Worm (Caenorhabditis elegans) whole organism, L3 larva: ENCODE measurements around the gene ZK863.8.
A peak's percentile ranks its signal among the peaks of the same experiment; 100 is the strongest.

Source experiments
- ZK546.5 ChIP-seq: sonication (generic microtip); optimal IDR thresholded peaks from 2 replicates; lab custom pipeline; 2017; ENCODE audit warnings: missing biosample characterization, missing genetic modification characterization
- aly-2 ChIP-seq: fragments of 150-350 bp; optimal IDR thresholded peaks from 2 replicates; lab custom pipeline; 2014; ENCODE audit warnings: missing biosample characterization, missing genetic modification characterization
- ama-1 ChIP-seq: fragments of 150-350 bp; optimal IDR thresholded peaks from 2 replicates; lab custom pipeline; 2018
- ceh-16 ChIP-seq: sonication (generic microtip); optimal IDR thresholded peaks from 2 replicates; lab custom pipeline; 2017; ENCODE audit warnings: missing biosample characterization, missing genetic modification characterization
- ceh-28 ChIP-seq: fragments of 150-350 bp; optimal IDR thresholded peaks from 2 replicates; lab custom pipeline; 2014; ENCODE audit warnings: missing biosample characterization, missing genetic modification reagents, missing genetic modification characterization
- ceh-82 ChIP-seq: fragments of 150-350 bp; optimal IDR thresholded peaks from 2 replicates; lab custom pipeline; 2014; ENCODE audit warnings: missing biosample characterization, missing genetic modification characterization
- ceh-9 ChIP-seq: sonication (generic microtip); optimal IDR thresholded peaks from 2 replicates; lab custom pipeline; 2018; ENCODE audit warnings: missing biosample characterization, missing genetic modification characterization
- daf-12 ChIP-seq: fragments of 150-350 bp; optimal IDR thresholded peaks from 2 replicates; lab custom pipeline; 2014; ENCODE audit warnings: missing biosample characterization, missing genetic modification reagents, missing genetic modification characterization
- egl-27 ChIP-seq: sonication (generic microtip); optimal IDR thresholded peaks from 4 replicates; lab custom pipeline; 2017; ENCODE audit warnings: missing biosample characterization, missing genetic modification reagents, missing genetic modification characterization
- egl-5 ChIP-seq: fragments of 150-350 bp; optimal IDR thresholded peaks from 2 replicates; lab custom pipeline; 2017; ENCODE audit warnings: missing biosample characterization, missing genetic modification reagents, missing genetic modification characterization, inconsistent platforms
- elt-1 ChIP-seq: fragments of 150-350 bp; optimal IDR thresholded peaks from 2 replicates; lab custom pipeline; 2014; ENCODE audit warnings: missing biosample characterization, missing genetic modification characterization
- elt-2 ChIP-seq: sonication (generic microtip); optimal IDR thresholded peaks from 2 replicates; lab custom pipeline; 2016; ENCODE audit warnings: missing genetic modification reagents, mild to moderate bottlenecking, missing genetic modification characterization, missing compliant biosample characterization
- elt-3 ChIP-seq, 3 experiments: fragments of 150-350 bp in 1 of 3; sonication (generic microtip) in 2 of 3; optimal IDR thresholded peaks; 2 replicates in 2 of 3; 4 replicates in 1 of 3; lab custom pipeline; 2014 to 2017; ENCODE audit warnings: missing biosample characterization in 3 of 3, missing genetic modification characterization in 3 of 3
- fkh-10 ChIP-seq: sonication (generic microtip); optimal IDR thresholded peaks from 2 replicates; lab custom pipeline; 2017; ENCODE audit warnings: missing biosample characterization, missing genetic modification reagents, missing genetic modification characterization
- fkh-2 ChIP-seq: fragments of 150-350 bp; optimal IDR thresholded peaks from 2 replicates; lab custom pipeline; 2014; ENCODE audit warnings: missing biosample characterization, missing genetic modification reagents, missing genetic modification characterization
- fos-1 ChIP-seq: fragments of 150-350 bp; optimal IDR thresholded peaks from 2 replicates; lab custom pipeline; 2014; ENCODE audit warnings: missing biosample characterization, missing genetic modification characterization
- jun-1 ChIP-seq: fragments of 150-350 bp; optimal IDR thresholded peaks from 2 replicates; lab custom pipeline; 2014; ENCODE audit warnings: missing biosample characterization, missing genetic modification reagents, missing genetic modification characterization
- lin-15B ChIP-seq: fragments of 150-350 bp; optimal IDR thresholded peaks from 2 replicates; lab custom pipeline; 2014; ENCODE audit warnings: missing biosample characterization, missing genetic modification characterization
- lin-39 ChIP-seq: fragments of 150-350 bp; optimal IDR thresholded peaks from 2 replicates; lab custom pipeline; 2018; ENCODE audit warnings: missing biosample characterization, missing genetic modification reagents, missing genetic modification characterization
- mdl-1 ChIP-seq: fragments of 150-350 bp; optimal IDR thresholded peaks from 2 replicates; lab custom pipeline; 2014; ENCODE audit warnings: missing biosample characterization, missing genetic modification characterization
- mml-1 ChIP-seq: fragments of 150-350 bp; sonication (generic microtip); optimal IDR thresholded peaks from 3 replicates; lab custom pipeline; 2014; ENCODE audit warnings: missing biosample characterization, missing genetic modification characterization
- nfya-1 ChIP-seq: sonication (generic microtip); optimal IDR thresholded peaks from 2 replicates; lab custom pipeline; 2017; ENCODE audit warnings: missing genetic modification characterization, mild to moderate bottlenecking, missing compliant biosample characterization, antibody characterized with exemption, moderate library complexity; ENCODE audit not compliant: insufficient read depth
- nhr-11 ChIP-seq: fragments of 150-350 bp; optimal IDR thresholded peaks from 2 replicates; lab custom pipeline; 2014; ENCODE audit warnings: missing biosample characterization, missing genetic modification characterization
- nhr-12 ChIP-seq: fragments of 150-350 bp; optimal IDR thresholded peaks from 2 replicates; lab custom pipeline; 2014; ENCODE audit warnings: missing biosample characterization, missing genetic modification characterization
- nhr-23 ChIP-seq: fragments of 150-350 bp; optimal IDR thresholded peaks from 2 replicates; lab custom pipeline; 2014; ENCODE audit warnings: missing biosample characterization, missing genetic modification reagents, missing genetic modification characterization
- nhr-237 ChIP-seq: fragments of 150-350 bp; optimal IDR thresholded peaks from 2 replicates; lab custom pipeline; 2014; ENCODE audit warnings: missing biosample characterization, missing genetic modification characterization
- nhr-25 ChIP-seq: sonication (generic microtip); optimal IDR thresholded peaks from 2 replicates; lab custom pipeline; 2017; ENCODE audit warnings: missing biosample characterization, missing genetic modification characterization
- nhr-43 ChIP-seq: sonication (generic microtip); optimal IDR thresholded peaks from 2 replicates; lab custom pipeline; 2016; ENCODE audit warnings: mild to moderate bottlenecking, missing genetic modification characterization, missing compliant biosample characterization; ENCODE audit not compliant: poor library complexity, severe bottlenecking
- nhr-67 ChIP-seq: fragments of 150-350 bp; optimal IDR thresholded peaks from 2 replicates; lab custom pipeline; 2014; ENCODE audit warnings: missing biosample characterization, missing genetic modification characterization
- nhr-77 ChIP-seq: fragments of 150-350 bp; optimal IDR thresholded peaks from 2 replicates; lab custom pipeline; 2014; ENCODE audit warnings: missing biosample characterization, missing genetic modification characterization
- pha-4 ChIP-seq: fragments of 150-350 bp; optimal IDR thresholded peaks from 2 replicates; lab custom pipeline; 2014; ENCODE audit warnings: missing biosample characterization, missing genetic modification reagents, missing genetic modification characterization
- pqm-1 ChIP-seq: fragments of 150-350 bp; optimal IDR thresholded peaks from 2 replicates; lab custom pipeline; 2017; ENCODE audit warnings: missing biosample characterization, missing genetic modification characterization, inconsistent platforms
- sea-2 ChIP-seq: fragments of 150-350 bp; sonication (generic microtip); optimal IDR thresholded peaks from 4 replicates; lab custom pipeline; 2014; ENCODE audit warnings: missing biosample characterization, missing genetic modification reagents, missing genetic modification characterization
- unc-39 ChIP-seq: sonication (generic microtip); optimal IDR thresholded peaks from 4 replicates; lab custom pipeline; 2017; ENCODE audit warnings: missing biosample characterization, missing genetic modification characterization
- unc-62 ChIP-seq: fragments of 150-350 bp; sonication (generic microtip); optimal IDR thresholded peaks from 4 replicates; lab custom pipeline; 2014; ENCODE audit warnings: missing biosample characterization, missing genetic modification reagents, missing genetic modification characterization
- zag-1 ChIP-seq: fragments of 150-350 bp; optimal IDR thresholded peaks from 2 replicates; lab custom pipeline; 2014; ENCODE audit warnings: missing biosample characterization, missing genetic modification characterization
- ztf-4 ChIP-seq: fragments of 150-350 bp; optimal IDR thresholded peaks from 2 replicates; lab custom pipeline; 2014; ENCODE audit warnings: missing biosample characterization, missing genetic modification characterization

The ZK863.8 gene

DNA sequence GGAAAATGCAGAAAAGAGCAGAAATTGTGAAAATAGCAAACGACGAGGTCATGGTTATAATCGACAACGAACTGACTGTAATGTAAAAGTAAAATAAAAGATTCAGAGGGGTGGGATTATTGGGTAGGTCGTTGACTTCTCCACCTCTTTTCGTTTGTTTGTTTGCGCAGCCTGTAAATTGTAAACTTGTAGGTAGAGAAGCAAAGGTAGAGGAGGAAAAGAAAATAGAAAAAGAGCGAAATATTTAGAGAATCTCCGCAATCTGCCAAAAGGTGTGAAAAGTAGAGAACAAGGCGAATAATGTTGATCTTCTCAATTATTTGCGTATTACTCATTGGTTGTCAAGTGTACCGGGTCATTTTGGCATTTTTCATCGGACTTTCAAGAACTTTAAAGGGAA, at the start of gene ZK863.8:
ZK863.8 (minus strand) TSS at position 173 of the 400 bp plus-strand sequence.
- TF ChIP-seq pha-4 = peak; percentile 91
- TF ChIP-seq fkh-2 (tag; lab: Kevin White, UChicago) = no peak

DNA sequence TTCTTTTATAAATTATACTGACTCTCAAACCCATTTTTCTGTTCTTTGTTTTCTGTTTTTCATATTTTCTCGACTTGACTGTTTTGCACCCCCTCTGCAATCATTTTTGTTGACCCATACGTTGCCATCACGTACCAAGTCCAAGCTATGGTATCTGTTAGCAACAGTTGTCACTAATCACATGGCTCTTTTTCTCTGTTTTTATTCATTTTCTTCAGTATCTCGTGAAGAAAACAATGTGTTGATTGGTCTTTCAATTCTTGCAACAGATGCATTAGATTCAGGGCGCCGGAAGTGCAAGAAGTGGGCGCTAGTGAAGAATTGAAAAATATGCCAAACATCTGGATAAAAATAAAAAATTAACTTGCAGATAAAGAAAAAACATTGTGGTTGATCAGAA, 48.2 kb upstream of the ZK863.8 start:
- no peak for TF ChIP-seq egl-27 (tag; lab: Kevin White, UChicago)
- no peak for TF ChIP-seq nhr-12 (tag; lab: Kevin White, UChicago)
- TF ChIP-seq ceh-28 = no peak
- peak; percentile 29 for TF ChIP-seq egl-5
- no peak for TF ChIP-seq ama-1 (lab: Kevin White, UChicago)
- peak; percentile 45 for TF ChIP-seq nfya-1 (tag; lab: Kevin White, UChicago)
- no peak for TF ChIP-seq pha-4
- TF ChIP-seq elt-3 (tag; optimal IDR thresholded peaks at IDR 0.05; lab: Kevin White, UChicago) = no peak
- TF ChIP-seq lin-39 (tag; lab: Kevin White, UChicago) = peak; percentile 9
- TF ChIP-seq nhr-23 (tag; lab: Kevin White, UChicago) = no peak
- TF ChIP-seq nhr-43 = no peak

DNA sequence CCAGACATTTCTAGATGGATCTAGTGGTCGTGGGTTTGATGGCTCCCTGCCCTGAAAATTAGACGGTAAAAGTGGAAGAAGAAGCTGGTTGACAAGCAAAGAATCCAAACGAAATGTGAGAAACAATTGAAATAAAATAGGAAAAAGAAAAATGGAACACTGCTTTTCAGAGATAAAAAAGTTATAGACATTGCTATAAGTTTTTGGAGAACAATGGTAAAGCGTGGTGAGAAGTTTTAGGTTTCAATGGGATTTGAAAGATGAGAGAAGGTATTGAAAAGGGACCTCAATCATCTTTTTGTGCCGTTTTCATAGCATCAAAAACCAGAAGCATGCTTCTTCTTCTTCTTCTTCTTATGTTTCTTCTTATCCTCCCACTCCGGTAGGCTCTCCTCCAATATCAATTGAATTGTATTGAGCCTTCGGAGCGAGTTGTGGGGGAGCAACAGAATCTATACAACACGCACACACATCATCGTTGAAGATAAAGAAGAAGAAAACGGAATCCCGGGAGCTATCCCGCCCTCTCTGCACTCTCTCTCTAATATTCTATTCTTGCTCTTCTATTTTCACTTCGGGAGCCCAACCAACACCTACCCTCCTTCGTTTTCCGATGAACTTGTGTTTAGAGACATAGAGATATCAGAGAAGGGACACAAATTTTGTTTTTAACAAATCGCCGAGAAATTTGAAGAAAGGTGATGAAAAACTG, 47.1 kb upstream of the ZK863.8 start, which contains the start of gene myo-3:
myo-3 (minus strand) TSS at position 51 of the 712 bp plus-strand sequence.
- TF ChIP-seq sea-2 (GFP tag; lab: Kevin White, UChicago) (no peak), jun-1 (no peak), lin-15B (tag; lab: Kevin White, UChicago) (no peak), fos-1 (no peak), daf-12 (tag; lab: Kevin White, UChicago) (no peak), ceh-9 (tag; lab: Kevin White, UChicago) (no peak), mml-1 (no peak), ama-1 (lab: Kevin White, UChicago) (no peak), ceh-82 (no peak), egl-27 (tag; lab: Kevin White, UChicago) (no peak), nhr-12 (tag; lab: Kevin White, UChicago) (no peak), unc-39 (no peak), ceh-16 (no peak), nhr-67 (tag; lab: Kevin White, UChicago) (no peak), nhr-11 (no peak), nhr-237 (tag; lab: Kevin White, UChicago) (no peak), fkh-2 (tag; lab: Kevin White, UChicago) (no peak), nhr-43 (no peak), zag-1 (tag; lab: Kevin White, UChicago) (no peak), pqm-1 (tag; lab: Kevin White, UChicago) (no peak)

DNA sequence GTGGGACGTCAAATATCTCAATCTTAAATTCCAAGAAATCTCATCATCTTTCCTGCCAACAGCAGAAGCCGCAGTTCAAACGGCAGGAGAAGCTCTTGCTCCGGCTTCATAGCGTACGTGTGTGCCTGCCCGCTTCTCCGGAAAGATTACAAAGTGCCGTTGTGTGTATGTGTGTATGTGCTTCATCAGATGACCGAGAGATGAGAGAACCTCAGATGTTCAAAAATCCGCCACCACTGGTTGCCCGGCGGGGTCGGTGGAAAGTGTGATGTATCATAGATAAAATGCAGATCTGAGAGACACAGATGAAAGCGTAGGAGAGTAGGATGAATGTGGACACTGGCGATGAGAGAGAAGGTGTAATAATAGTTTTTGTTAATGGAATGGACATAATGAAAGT, 46.1 kb upstream of the ZK863.8 start:
- TF ChIP-seq aly-2 (tag; lab: Kevin White, UChicago) (no peak), elt-1 (tag; lab: Kevin White, UChicago) (no peak), unc-62 (GFP tag; lab: Kevin White, UChicago) (no peak), jun-1 (no peak), lin-39 (tag; lab: Kevin White, UChicago) (peak; percentile 4), fkh-10 (no peak), unc-39 (no peak), ceh-82 (no peak)

DNA sequence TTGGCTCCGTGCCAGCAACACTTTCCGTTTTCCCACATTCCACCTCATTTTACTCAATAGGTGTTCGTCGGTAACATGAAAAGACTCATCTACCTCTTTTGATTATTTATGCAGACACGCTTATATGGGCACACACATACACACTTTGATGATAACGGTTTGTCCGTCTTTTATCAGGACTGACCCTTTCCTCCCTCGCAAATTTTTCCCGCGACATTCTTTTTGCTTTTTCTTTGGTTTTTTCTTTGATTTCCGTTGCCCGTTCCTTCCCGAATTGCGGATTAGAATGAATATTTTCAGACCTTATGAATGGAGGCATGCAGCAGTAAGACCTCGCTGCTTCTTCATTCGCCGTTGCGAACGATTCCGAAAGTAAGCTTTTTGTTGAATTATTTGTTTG, 25.7 kb upstream of the ZK863.8 start, which contains the start of gene vab-8:
vab-8 (plus strand) TSS at position 301 of the 400 bp plus-strand sequence.
- TF ChIP-seq zag-1 (tag; lab: Kevin White, UChicago) = no peak
- peak; percentile 19 for TF ChIP-seq elt-2 (tag; lab: Kevin White, UChicago)

ce11 chrV:12211090-12211489, 23.8 kb upstream of the ZK863.8 start:
- no peak for TF ChIP-seq sea-2 (GFP tag; lab: Kevin White, UChicago)
- no peak for TF ChIP-seq elt-1 (tag; lab: Kevin White, UChicago)
- no peak for TF ChIP-seq nhr-77 (tag; lab: Kevin White, UChicago)
- TF ChIP-seq egl-27 (tag; lab: Kevin White, UChicago) = no peak
- TF ChIP-seq nhr-25 (tag; lab: Kevin White, UChicago) = no peak
- no peak for TF ChIP-seq egl-5
- no peak for TF ChIP-seq ama-1 (lab: Kevin White, UChicago)
- no peak for TF ChIP-seq ZK546.5 (tag; lab: Kevin White, UChicago)
- peak; percentile 11 for TF ChIP-seq nfya-1 (tag; lab: Kevin White, UChicago)
- no peak for TF ChIP-seq mdl-1 (tag; lab: Kevin White, UChicago)
- no peak for TF ChIP-seq nhr-12 (tag; lab: Kevin White, UChicago)
- no peak for TF ChIP-seq nhr-237 (tag; lab: Kevin White, UChicago)
- TF ChIP-seq ztf-4 = no peak
- no peak for TF ChIP-seq ceh-9 (tag; lab: Kevin White, UChicago)
- no peak for TF ChIP-seq pqm-1 (tag; lab: Kevin White, UChicago)
- TF ChIP-seq lin-15B (tag; lab: Kevin White, UChicago) = no peak
- TF ChIP-seq fkh-10 = peak; percentile 30
